Worm (Caenorhabditis elegans): ENCODE data around the gene F11G11.4.

Gene F11G11.4

ce11 chrII:4874335-4874861 lies 14.0 kb downstream of the F11G11.4 start, which contains the start of gene F11G11.15:
F11G11.15 (plus strand) TSS chrII:4874845.
- TF ChIP-seq dmd-9 (GFP tag; IDR thresholded peaks at IDR 0.05) (no peak), hlh-30 (tag; optimal IDR thresholded peaks at IDR 0.05; ENCODE audit: insufficient read depth) (peak; percentile 66), nhr-28 (tag; optimal IDR thresholded peaks at IDR 0.05) (peak; percentile 33), hlh-11 (tag; optimal IDR thresholded peaks at IDR 0.05) (peak; percentile 45), aha-1 (tag) (peak; percentile 96), madf-9 (GFP tag; conservative IDR thresholded peaks at IDR 0.05) (no peak), T26A8.4 (GFP tag; IDR thresholded peaks at IDR 0.05) (no peak), lin-38 (GFP tag; IDR thresholded peaks at IDR 0.05) (no peak), nhr-48 (tag; optimal IDR thresholded peaks at IDR 0.05) (peak; percentile 68), nhr-6 (tag; optimal IDR thresholded peaks at IDR 0.05) (no peak), mxl-3 (GFP tag; optimal IDR thresholded peaks at IDR 0.05) (peak; percentile 81), mdl-1 (tag; optimal IDR thresholded peaks at IDR 0.05) (peak in 1 of 2 experiments; percentile 31), aly-2 (tag; optimal IDR thresholded peaks at IDR 0.05) (no peak), hmg-1.1 (GFP tag; IDR thresholded peaks at IDR 0.05) (no peak)

ce11 chrII:4876091-4876490 lies 15.7 kb downstream of the F11G11.4 start, which contains the start of gene F11G11.13:
F11G11.13 (minus strand) TSS chrII:4876179.
- TF ChIP-seq mep-1 (tag; optimal IDR thresholded peaks at IDR 0.05): no peak
- no peak for TF ChIP-seq mdt-29 (GFP tag; IDR thresholded peaks at IDR 0.05)
- TF ChIP-seq unc-62 (GFP tag; optimal IDR thresholded peaks at IDR 0.05 in 1 of 2): no peak
- TF ChIP-seq unc-62 (tag; optimal IDR thresholded peaks at IDR 0.05): no peak
- TF ChIP-seq zag-1 (tag; optimal IDR thresholded peaks at IDR 0.05): no peak
- no peak for TF ChIP-seq ceh-28 (tag; optimal IDR thresholded peaks at IDR 0.05)
- no peak for TF ChIP-seq sdz-12 (GFP tag; optimal IDR thresholded peaks at IDR 0.05)
- TF ChIP-seq ztf-11 (tag; optimal IDR thresholded peaks at IDR 0.05): no peak
- no peak for TF ChIP-seq lir-3 (tag; optimal IDR thresholded peaks at IDR 0.05)
- TF ChIP-seq mes-2 (tag; optimal IDR thresholded peaks at IDR 0.05; ENCODE audit: poor library complexity, severe bottlenecking): no peak
- no peak for TF ChIP-seq mxl-2 (GFP tag; conservative IDR thresholded peaks at IDR 0.05)
- TF ChIP-seq ceh-82 (tag; optimal IDR thresholded peaks at IDR 0.05): no peak

ce11 chrII:4879629-4880028 lies 19.2 kb downstream of the F11G11.4 start, which contains the start of gene gst-6:
gst-6 (plus strand) TSS chrII:4879891.
- TF ChIP-seq zip-2 (tag; optimal IDR thresholded peaks at IDR 0.05) (no peak), unc-130 (GFP tag; optimal IDR thresholded peaks at IDR 0.05) (no peak), hlh-11 (tag; optimal IDR thresholded peaks at IDR 0.05) (no peak), daf-16 (GFP tag; optimal IDR thresholded peaks at IDR 0.05) (no peak), daf-16 (tag; optimal IDR thresholded peaks at IDR 0.05) (peak; percentile 34), dve-1 (tag; optimal IDR thresholded peaks at IDR 0.05; ENCODE audit: insufficient read depth) (no peak), tag-97 (GFP tag; IDR thresholded peaks at IDR 0.05) (no peak), ces-1 (GFP tag; optimal IDR thresholded peaks at IDR 0.05) (no peak), lir-3 (tag; optimal IDR thresholded peaks at IDR 0.05) (no peak), mxl-3 (GFP tag; optimal IDR thresholded peaks at IDR 0.05) (no peak), ceh-44 (GFP tag; IDR thresholded peaks at IDR 0.05) (no peak), ceh-32 (tag; optimal IDR thresholded peaks at IDR 0.05; ENCODE audit: poor library complexity) (no peak), aha-1 (tag) (no peak), fos-1 (tag; optimal IDR thresholded peaks at IDR 0.05) (no peak), nhr-28 (tag; optimal IDR thresholded peaks at IDR 0.05) (peak; percentile 41), spr-3 (GFP tag; optimal IDR thresholded peaks at IDR 0.05) (no peak), snpc-1.2 (GFP tag; IDR thresholded peaks at IDR 0.05) (no peak), nhr-77 (tag; optimal IDR thresholded peaks at IDR 0.05) (no peak), pqm-1 (tag; optimal IDR thresholded peaks at IDR 0.05) (no peak)
